Worm (Caenorhabditis elegans): ENCODE results near the gene Y116A8C.27.

ce11 chrIV:17078649-17079048 lies 17.4 kb downstream of the Y116A8C.27 start, which contains the start of gene Y116A8C.25:
- TF ChIP-seq unc-62 (GFP tag; optimal IDR thresholded peaks at IDR 0.05) (no peak), lsy-2 (tag; optimal IDR thresholded peaks at IDR 0.05) (no peak), R02D3.7 (tag; optimal IDR thresholded peaks at IDR 0.05) (no peak), F13H6.1 (tag; optimal IDR thresholded peaks at IDR 0.05) (no peak), egl-27 (tag; optimal IDR thresholded peaks at IDR 0.05) (no peak), ama-1 (optimal IDR thresholded peaks at IDR 0.05) (no peak), elt-3 (tag; optimal IDR thresholded peaks at IDR 0.05) (no peak), sma-9 (GFP tag; optimal IDR thresholded peaks at IDR 0.05) (no peak), sma-9 (tag; optimal IDR thresholded peaks at IDR 0.05) (no peak), snpc-4 (tag; optimal IDR thresholded peaks at IDR 0.05) (no peak), blmp-1 (tag; optimal IDR thresholded peaks at IDR 0.05; ENCODE audit: insufficient read depth) (no peak), mab-5 (tag; optimal IDR thresholded peaks at IDR 0.05) (no peak), gmeb-1 (tag; optimal IDR thresholded peaks at IDR 0.05) (no peak), zag-1 (tag; optimal IDR thresholded peaks at IDR 0.05) (no peak), mdl-1 (tag; optimal IDR thresholded peaks at IDR 0.05) (no peak)

All from whole organism, L2 larva.